Fruit fly (Drosophila melanogaster) whole organism, embryonic: Measurements from ENCODE around the gene CG44329.

Source experiments
- ATbp ChIP-seq: fragments of 200-800 bp; sonication (Bioruptor generic); optimal IDR thresholded peaks from 2 replicates; lab custom pipeline; 2017; ENCODE audit warnings: missing biosample characterization, mild to moderate bottlenecking, missing genetic modification characterization, missing genetic modification reagents
- Antp ChIP-seq: fragments of 200-800 bp; sonication (Bioruptor generic); optimal IDR thresholded peaks from 3 replicates; lab custom pipeline; 2016; ENCODE audit warnings: missing biosample characterization, missing genetic modification characterization
- Asciz ChIP-seq: fragments of 200-800 bp; sonication (Bioruptor generic); optimal IDR thresholded peaks from 2 replicates; lab custom pipeline; 2017; ENCODE audit warnings: missing biosample characterization, mild to moderate bottlenecking, missing genetic modification characterization, missing genetic modification reagents
- Blimp-1 ChIP-seq: fragments of 200-800 bp; sonication (Bioruptor generic); optimal IDR thresholded peaks from 3 replicates; lab custom pipeline; 2018; ENCODE audit warnings: missing biosample characterization, missing genetic modification characterization, mild to moderate bottlenecking, moderate library complexity, missing genetic modification reagents
- C15 ChIP-seq: fragments of 200-800 bp; sonication (Bioruptor generic); IDR thresholded peaks from 3 replicates; pipeline ENCODE4 v1.3.6; 2022; ENCODE audit warnings: missing biosample characterization, missing genetic modification characterization
- CG10147 ChIP-seq: fragments of 200-800 bp; sonication (Bioruptor generic); optimal IDR thresholded peaks from 2 replicates; lab custom pipeline; 2019; ENCODE audit warnings: missing biosample characterization, mild to moderate bottlenecking, missing genetic modification characterization, moderate library complexity
- CG10209 ChIP-seq: fragments of 200-800 bp; sonication (Bioruptor generic); optimal IDR thresholded peaks from 3 replicates; lab custom pipeline; 2017; ENCODE audit warnings: missing biosample characterization, mild to moderate bottlenecking, missing genetic modification characterization, missing genetic modification reagents
- CG11085 ChIP-seq: fragments of 200-800 bp; sonication (Bioruptor generic); IDR thresholded peaks from 2 replicates; pipeline ENCODE4 v1.3.6; 2022; ENCODE audit warnings: missing biosample characterization, missing genetic modification characterization
- CG11247 ChIP-seq: fragments of 200-800 bp; sonication (Bioruptor generic); IDR thresholded peaks from 2 replicates; pipeline ENCODE4 v1.3.6; 2022; ENCODE audit warnings: missing biosample characterization, missing genetic modification characterization
- CG11398 ChIP-seq: fragments of 200-800 bp; sonication (Bioruptor generic); optimal IDR thresholded peaks from 2 replicates; lab custom pipeline; 2016; ENCODE audit warnings: missing biosample characterization, missing genetic modification characterization
- CG13123 ChIP-seq: fragments of 200-800 bp; sonication (Bioruptor generic); optimal IDR thresholded peaks from 2 replicates; lab custom pipeline; 2016; ENCODE audit warnings: missing biosample characterization, missing genetic modification characterization
- CG13296 ChIP-seq: fragments of 200-800 bp; sonication (Bioruptor generic); optimal IDR thresholded peaks from 3 replicates; lab custom pipeline; 2018; ENCODE audit warnings: missing biosample characterization, mild to moderate bottlenecking, missing genetic modification characterization
- CG1529 ChIP-seq: fragments of 200-800 bp; sonication (Bioruptor generic); optimal IDR thresholded peaks from 3 replicates; lab custom pipeline; 2018; ENCODE audit warnings: missing biosample characterization, missing genetic modification characterization
- CG15514 ChIP-seq: fragments of 200-800 bp; sonication (Bioruptor generic); optimal IDR thresholded peaks from 3 replicates; lab custom pipeline; 2017; ENCODE audit warnings: missing biosample characterization, missing genetic modification characterization, mild to moderate bottlenecking, moderate library complexity, missing genetic modification reagents
- CG16813 ChIP-seq: fragments of 200-800 bp; sonication (Bioruptor generic); IDR thresholded peaks from 3 replicates; pipeline ENCODE4 v1.3.6; 2022; ENCODE audit warnings: missing biosample characterization, missing genetic modification characterization; ENCODE audit not compliant: partially characterized antibody
- CG1792 ChIP-seq: fragments of 200-800 bp; sonication (Bioruptor generic); optimal IDR thresholded peaks from 2 replicates; lab custom pipeline; 2016; ENCODE audit warnings: missing biosample characterization, missing genetic modification characterization
- CG18599 ChIP-seq: fragments of 200-800 bp; sonication (Bioruptor generic); optimal IDR thresholded peaks from 3 replicates; lab custom pipeline; 2017; ENCODE audit warnings: missing biosample characterization, missing genetic modification characterization, mild to moderate bottlenecking, moderate library complexity, missing genetic modification reagents
- CG2129 ChIP-seq: fragments of 200-800 bp; sonication (Bioruptor generic); IDR thresholded peaks from 2 replicates; pipeline ENCODE4 v1.3.6; 2022; ENCODE audit warnings: missing biosample characterization, missing genetic modification characterization; ENCODE audit not compliant: partially characterized antibody
- CG2712 ChIP-seq: fragments of 200-800 bp; optimal IDR thresholded peaks from 3 replicates; lab custom pipeline; 2019; ENCODE audit warnings: missing biosample characterization, mild to moderate bottlenecking, missing genetic modification characterization, moderate library complexity
- CG3281 ChIP-seq: fragments of 200-800 bp; sonication (Bioruptor generic); optimal IDR thresholded peaks from 3 replicates; lab custom pipeline; 2017; ENCODE audit warnings: missing biosample characterization, mild to moderate bottlenecking, missing genetic modification characterization
- CG3995 ChIP-seq: fragments of 200-800 bp; sonication (Bioruptor generic); optimal IDR thresholded peaks from 3 replicates; lab custom pipeline; 2016; ENCODE audit warnings: missing biosample characterization, missing genetic modification characterization
- CG4404 ChIP-seq: fragments of 200-800 bp; sonication (Bioruptor generic); IDR thresholded peaks from 2 replicates; pipeline ENCODE4 v1.3.6; 2022; ENCODE audit warnings: missing biosample characterization, missing genetic modification characterization
- CG4730 ChIP-seq: fragments of 200-800 bp; sonication (Bioruptor generic); IDR thresholded peaks from 2 replicates; pipeline ENCODE4 v1.3.6; 2022; ENCODE audit warnings: missing biosample characterization, missing genetic modification characterization
- CG8089 ChIP-seq: fragments of 200-800 bp; sonication (Bioruptor generic); optimal IDR thresholded peaks from 3 replicates; lab custom pipeline; 2016; ENCODE audit warnings: missing biosample characterization, missing genetic modification characterization
- CG9609 ChIP-seq: fragments of 200-800 bp; sonication (Bioruptor generic); optimal IDR thresholded peaks from 3 replicates; lab custom pipeline; 2016; ENCODE audit warnings: missing biosample characterization, missing genetic modification characterization
- Chrac-16 ChIP-seq: fragments of 200-800 bp; sonication (Bioruptor generic); optimal IDR thresholded peaks from 3 replicates; lab custom pipeline; 2016; ENCODE audit warnings: missing biosample characterization, missing genetic modification characterization
- Dip2 ChIP-seq: fragments of 200-800 bp; sonication (Bioruptor generic); IDR thresholded peaks from 2 replicates; pipeline ENCODE4 v1.3.6; 2022; ENCODE audit warnings: missing biosample characterization, missing genetic modification characterization
- HLHmδ ChIP-seq: fragments of 200-800 bp; sonication (Bioruptor generic); optimal IDR thresholded peaks from 2 replicates; lab custom pipeline; 2018; ENCODE audit warnings: missing biosample characterization, mild to moderate bottlenecking, missing genetic modification characterization, moderate library complexity
- Rfx ChIP-seq: fragments of 200-800 bp; sonication (Bioruptor generic); IDR thresholded peaks from 2 replicates; pipeline ENCODE4 v1.3.6; 2022; ENCODE audit warnings: missing biosample characterization, missing genetic modification characterization
- Sin3A ChIP-seq: fragments of >200 bp; optimal IDR thresholded peaks from 2 replicates; lab custom pipeline; 2018
- chinmo ChIP-seq: fragments of 200-800 bp; sonication (Bioruptor generic); IDR thresholded peaks from 4 replicates; pipeline ENCODE4 v1.3.6; 2022; ENCODE audit warnings: missing biosample characterization, missing genetic modification characterization; ENCODE audit not compliant: partially characterized antibody
- chm ChIP-seq: fragments of 200-800 bp; sonication (Bioruptor generic); IDR thresholded peaks from 2 replicates; pipeline ENCODE4 v1.3.6; 2022; ENCODE audit warnings: missing biosample characterization, missing genetic modification characterization
- dmrt99B ChIP-seq: fragments of 200-800 bp; sonication (Bioruptor generic); optimal IDR thresholded peaks from 2 replicates; lab custom pipeline; 2018; ENCODE audit warnings: missing biosample characterization, mild to moderate bottlenecking, missing genetic modification characterization, moderate library complexity
- eve ChIP-seq, 2 experiments: fragments of >200 bp; optimal IDR thresholded peaks; 2 replicates each; lab custom pipeline; 2017; ENCODE audit warnings: missing biosample characterization in 2 of 2, missing genetic modification characterization in 2 of 2
- fd3F ChIP-seq: fragments of 200-800 bp; sonication (Bioruptor generic); optimal IDR thresholded peaks from 2 replicates; lab custom pipeline; 2018; ENCODE audit warnings: missing biosample characterization, mild to moderate bottlenecking, missing genetic modification characterization, moderate library complexity
- gro ChIP-seq: fragments of 200-800 bp; sonication (Bioruptor generic); optimal IDR thresholded peaks from 2 replicates; lab custom pipeline; 2016; ENCODE audit warnings: missing biosample characterization, missing genetic modification characterization
- inv ChIP-seq: fragments of 200-800 bp; sonication (Bioruptor generic); IDR thresholded peaks from 2 replicates; pipeline ENCODE4 v1.3.6; 2022; ENCODE audit warnings: missing biosample characterization, missing genetic modification characterization; ENCODE audit not compliant: partially characterized antibody
- jigr1 ChIP-seq: fragments of 200-800 bp; sonication (Bioruptor generic); IDR thresholded peaks from 3 replicates; pipeline ENCODE4 v1.3.6; 2022; ENCODE audit warnings: missing biosample characterization, missing genetic modification characterization
- kni ChIP-seq: fragments of 200-800 bp; sonication (Bioruptor generic); optimal IDR thresholded peaks from 3 replicates; lab custom pipeline; 2017; ENCODE audit warnings: mild to moderate bottlenecking, missing biosample characterization, missing genetic modification reagents, missing genetic modification characterization
- nerfin-1 ChIP-seq: fragments of 200-800 bp; sonication (Bioruptor generic); optimal IDR thresholded peaks from 3 replicates; lab custom pipeline; 2019; ENCODE audit warnings: missing biosample characterization, mild to moderate bottlenecking, missing genetic modification characterization, moderate library complexity
- nmo ChIP-seq: fragments of 200-800 bp; sonication (Bioruptor generic); optimal IDR thresholded peaks from 2 replicates; lab custom pipeline; 2018; ENCODE audit warnings: missing biosample characterization, mild to moderate bottlenecking, missing genetic modification characterization, moderate library complexity
- odd ChIP-seq: fragments of 200-800 bp; sonication (Bioruptor generic); optimal IDR thresholded peaks from 2 replicates; lab custom pipeline; 2017; ENCODE audit warnings: missing biosample characterization, mild to moderate bottlenecking, missing genetic modification characterization
- repo ChIP-seq: fragments of 200-800 bp; sonication (Bioruptor generic); optimal IDR thresholded peaks from 2 replicates; lab custom pipeline; 2016; ENCODE audit warnings: missing biosample characterization, missing genetic modification characterization
- ro ChIP-seq: fragments of 200-800 bp; sonication (Bioruptor generic); IDR thresholded peaks from 2 replicates; pipeline ENCODE4 v1.3.6; 2022; ENCODE audit warnings: missing biosample characterization, missing genetic modification characterization
- sc ChIP-seq, 3 experiments: fragments of >200 bp in 2 of 3; fragments of 200-800 bp in 1 of 3; sonication (Bioruptor generic) in 1 of 3; optimal IDR thresholded peaks; 2 replicates in 2 of 3; 3 replicates in 1 of 3; lab custom pipeline; 2017; ENCODE audit warnings: mild to moderate bottlenecking in 1 of 3, missing biosample characterization in 1 of 3, missing genetic modification characterization in 1 of 3, missing genetic modification reagents in 1 of 3
- schlank ChIP-seq: fragments of 200-800 bp; sonication (Bioruptor generic); optimal IDR thresholded peaks from 2 replicates; lab custom pipeline; 2018; ENCODE audit warnings: missing biosample characterization, mild to moderate bottlenecking, missing genetic modification characterization
- scrt ChIP-seq: fragments of 200-800 bp; sonication (Bioruptor generic); optimal IDR thresholded peaks from 2 replicates; lab custom pipeline; 2018; ENCODE audit warnings: missing biosample characterization, mild to moderate bottlenecking, missing genetic modification characterization, moderate library complexity
- sim ChIP-seq: fragments of 200-800 bp; sonication (Bioruptor generic); IDR thresholded peaks from 2 replicates; pipeline ENCODE4 v1.3.6; 2022; ENCODE audit warnings: missing biosample characterization, missing genetic modification characterization
- tio ChIP-seq: fragments of 200-800 bp; sonication (Bioruptor generic); optimal IDR thresholded peaks from 2 replicates; lab custom pipeline; 2017; ENCODE audit warnings: missing biosample characterization, missing genetic modification characterization, inconsistent platforms
- vvl ChIP-seq: fragments of 200-800 bp; sonication (Bioruptor generic); IDR thresholded peaks from 2 replicates; pipeline ENCODE4 v1.3.6; 2022; ENCODE audit warnings: missing biosample characterization, missing genetic modification characterization
- zen2 ChIP-seq: fragments of 200-800 bp; sonication (Bioruptor generic); IDR thresholded peaks from 3 replicates; pipeline ENCODE4 v1.3.6; 2022; ENCODE audit warnings: missing biosample characterization, missing genetic modification characterization; ENCODE audit not compliant: partially characterized antibody

CG44329 gene

dm6 chrX:5770730-5771181 is 42.0 kb downstream of the CG44329 start, which contains the start of gene CG3097 (continued):
- TF ChIP-seq Chrac-16 (GFP tag; lab: Kevin White, UChicago), result no peak
- no peak for TF ChIP-seq Antp (GFP tag; lab: Kevin White, UChicago)
- TF ChIP-seq Dip2 (GFP tag; lab: Robert Waterston, UW), result no peak
- TF ChIP-seq CG9609 (GFP tag; lab: Kevin White, UChicago), result no peak
- no peak for TF ChIP-seq inv (GFP tag; lab: Robert Waterston, UW)
- TF ChIP-seq odd, result no peak
- TF ChIP-seq dmrt99B (tag; lab: Kevin White, UChicago), result no peak
- TF ChIP-seq CG15514 (GFP tag; lab: Kevin White, UChicago), result no peak
- no peak for TF ChIP-seq Sin3A (lab: Kevin White, UChicago)
- TF ChIP-seq schlank (tag; lab: Kevin White, UChicago), result no peak
- peak; percentile 52 for TF ChIP-seq HLHmδ
- TF ChIP-seq zen2 (GFP tag; lab: Robert Waterston, UW), result no peak
- no peak for TF ChIP-seq CG8089 (GFP tag; lab: Kevin White, UChicago)
- no peak for TF ChIP-seq CG11398 (GFP tag; lab: Kevin White, UChicago)
- no peak for TF ChIP-seq CG3995 (GFP tag; lab: Kevin White, UChicago)
- TF ChIP-seq vvl, result peak; percentile 53; the same call in 1 of the 2 replicates
- TF ChIP-seq CG2712 (tag; lab: Kevin White, UChicago), result no peak
- TF ChIP-seq C15, result no peak
- TF ChIP-seq CG10209 (GFP tag; lab: Kevin White, UChicago), result no peak
- TF ChIP-seq sc (optimal IDR thresholded peaks at IDR 0.05; lab: Kevin White, UChicago), result no peak
- no peak for TF ChIP-seq sc (GFP tag; optimal IDR thresholded peaks at IDR 0.05; lab: Kevin White, UChicago)
- no peak for TF ChIP-seq CG18599 (GFP tag; lab: Kevin White, UChicago)
- TF ChIP-seq tio (GFP tag; lab: Kevin White, UChicago), result no peak
- TF ChIP-seq jigr1 (GFP tag; lab: Robert Waterston, UW), result no peak
- no peak for TF ChIP-seq CG1529 (GFP tag; lab: Kevin White, UChicago)
- TF ChIP-seq Rfx (GFP tag; lab: Robert Waterston, UW), result no peak
- no peak for TF ChIP-seq Asciz (GFP tag; lab: Kevin White, UChicago)
- TF ChIP-seq CG10147 (GFP tag; lab: Kevin White, UChicago), result no peak
- no peak for TF ChIP-seq nmo
- TF ChIP-seq CG2129, result no peak
- TF ChIP-seq CG11085 (GFP tag; lab: Robert Waterston, UW), result no peak
- TF ChIP-seq gro (GFP tag; lab: Kevin White, UChicago), result no peak
- no peak for TF ChIP-seq eve (GFP tag; optimal IDR thresholded peaks at IDR 0.05; lab: Kevin White, UChicago)
- no peak for TF ChIP-seq chm (GFP tag; lab: Robert Waterston, UW)
- TF ChIP-seq CG4730, result no peak
- no peak for TF ChIP-seq CG13123 (GFP tag; lab: Kevin White, UChicago)
- no peak for TF ChIP-seq ATbp
- TF ChIP-seq CG4404, result no peak
- peak; percentile 74 for TF ChIP-seq kni (GFP tag; lab: Kevin White, UChicago)
- no peak for TF ChIP-seq repo (GFP tag; lab: Kevin White, UChicago)
- no peak for TF ChIP-seq CG13296 (GFP tag; lab: Kevin White, UChicago)
- no peak for TF ChIP-seq chinmo (GFP tag; lab: Robert Waterston, UW)
- no peak for TF ChIP-seq CG3281
- peak; percentile 41 for TF ChIP-seq Blimp-1
- TF ChIP-seq CG1792 (GFP tag; lab: Kevin White, UChicago), result no peak
- no peak for TF ChIP-seq ro (GFP tag; lab: Robert Waterston, UW)
- TF ChIP-seq CG16813, result no peak
- TF ChIP-seq scrt (GFP tag; lab: Kevin White, UChicago), result no peak
- no peak for TF ChIP-seq nerfin-1 (tag; lab: Kevin White, UChicago)
- TF ChIP-seq fd3F (GFP tag; lab: Kevin White, UChicago), result no peak
- TF ChIP-seq CG11247 (GFP tag; lab: Robert Waterston, UW), result no peak
- TF ChIP-seq sim, result no peak
